Worm (Caenorhabditis elegans): Measurements from ENCODE around the gene Y57G11C.3.

The Y57G11C.3 gene

DNA sequence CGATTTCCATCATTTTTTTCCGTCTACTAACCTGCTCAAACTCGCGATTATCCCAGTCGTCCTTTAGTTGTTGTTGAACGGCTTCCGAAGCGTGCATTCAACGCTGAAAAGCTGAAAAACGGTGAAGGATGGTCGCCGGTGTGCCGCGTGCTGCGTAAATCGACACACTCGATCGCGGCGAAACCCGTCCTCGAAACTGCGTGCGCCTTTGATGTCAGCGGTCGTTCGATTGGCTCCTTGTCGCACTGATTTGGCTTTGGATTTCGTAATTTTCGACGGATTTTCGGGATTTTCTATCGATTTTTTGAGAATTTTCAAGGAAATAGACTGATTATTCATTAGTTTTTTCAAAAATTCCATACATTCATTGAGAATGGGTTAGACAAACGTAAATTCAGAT is 29.4 kb downstream of the Y57G11C.3 start, which contains the start of the genes Y57G11C.1147 and nuo-3:
Gene Y57G11C.1147, minus strand, starts transcription at position 161 of the 400 bp plus-strand sequence.
Gene nuo-3, minus strand, starts transcription at position 191 of the 400 bp plus-strand sequence.
- TF ChIP-seq dao-5 (tag; optimal IDR thresholded peaks at IDR 0.05) (no peak), him-1 (tag; optimal IDR thresholded peaks at IDR 0.05) (no peak), W03F9.2 (tag; optimal IDR thresholded peaks at IDR 0.05) (no peak)

DNA sequence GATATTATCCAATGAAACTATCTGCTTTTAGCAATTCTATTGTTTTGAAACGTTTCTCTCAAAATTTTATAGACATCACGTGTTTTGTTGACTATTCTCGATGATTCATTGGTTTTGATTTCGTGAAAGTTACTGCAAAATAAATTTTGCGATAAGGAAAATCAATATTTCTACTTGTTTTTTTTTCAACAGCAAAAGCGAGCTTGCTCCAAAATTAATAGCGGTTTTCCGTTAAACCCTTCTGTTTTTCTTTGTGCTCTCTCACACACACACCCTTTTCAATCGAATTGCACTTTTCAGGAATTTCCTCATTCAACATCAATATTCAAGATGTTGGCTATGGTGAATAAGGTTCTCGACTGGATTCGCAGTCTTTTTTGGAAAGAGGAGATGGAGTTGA is 29.8 kb downstream of the Y57G11C.3 start, which contains the start of gene arl-8:
Gene arl-8, plus strand, starts transcription at position 301 of the 400 bp plus-strand sequence.
- TF ChIP-seq W03F9.2 (tag; optimal IDR thresholded peaks at IDR 0.05) (no peak), dao-5 (tag; optimal IDR thresholded peaks at IDR 0.05) (no peak), him-1 (tag; optimal IDR thresholded peaks at IDR 0.05) (no peak)

DNA sequence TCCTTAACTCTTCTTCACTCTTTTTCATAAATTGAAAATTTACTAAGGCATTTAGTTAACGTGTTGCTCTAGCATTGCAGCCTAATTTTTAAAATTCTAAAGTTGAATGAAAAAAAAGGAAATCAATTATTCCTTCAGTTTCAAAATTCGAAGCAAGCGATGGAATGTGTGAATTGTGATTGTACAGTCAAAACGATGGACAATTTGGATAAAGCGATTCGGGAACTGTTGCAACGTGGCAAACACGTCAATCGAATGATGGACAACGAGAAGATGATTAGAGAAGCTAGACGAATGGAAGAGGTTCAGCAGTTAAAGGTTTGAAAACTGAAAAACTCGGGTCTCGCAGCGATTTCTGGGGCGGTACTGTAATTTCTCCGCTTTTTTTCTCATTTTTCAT is 31.2 kb downstream of the Y57G11C.3 start, which contains the start of gene Y57G11C.14:
Gene Y57G11C.14, plus strand, starts transcription at position 126 of the 400 bp plus-strand sequence.
- TF ChIP-seq dao-5 (tag; optimal IDR thresholded peaks at IDR 0.05) (no peak), him-1 (tag; optimal IDR thresholded peaks at IDR 0.05) (no peak), W03F9.2 (tag; optimal IDR thresholded peaks at IDR 0.05) (no peak)

DNA sequence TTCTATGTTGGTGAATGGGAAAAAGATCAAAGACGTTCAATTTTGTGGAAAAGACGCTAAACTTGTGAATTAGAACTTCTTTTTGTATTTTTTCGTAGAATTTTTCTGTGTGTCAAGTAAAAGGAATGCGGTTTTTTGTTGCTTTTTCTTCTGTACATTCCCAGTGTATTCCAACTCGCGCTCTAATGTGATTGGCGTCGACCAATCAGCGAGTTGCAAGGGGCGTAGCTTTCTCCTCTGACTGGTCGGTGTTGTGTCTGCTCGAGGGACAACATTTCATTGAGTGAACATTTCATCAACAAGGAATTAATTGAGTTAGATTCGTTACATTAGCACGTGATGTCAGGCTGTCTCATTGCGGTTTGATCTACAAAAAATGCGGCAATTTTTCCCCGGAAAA is 32.9 kb downstream of the Y57G11C.3 start:
- TF ChIP-seq W03F9.2 (tag; optimal IDR thresholded peaks at IDR 0.05) = no peak
- TF ChIP-seq dao-5 (tag; optimal IDR thresholded peaks at IDR 0.05) = no peak
- TF ChIP-seq him-1 (tag; optimal IDR thresholded peaks at IDR 0.05) = no peak

DNA sequence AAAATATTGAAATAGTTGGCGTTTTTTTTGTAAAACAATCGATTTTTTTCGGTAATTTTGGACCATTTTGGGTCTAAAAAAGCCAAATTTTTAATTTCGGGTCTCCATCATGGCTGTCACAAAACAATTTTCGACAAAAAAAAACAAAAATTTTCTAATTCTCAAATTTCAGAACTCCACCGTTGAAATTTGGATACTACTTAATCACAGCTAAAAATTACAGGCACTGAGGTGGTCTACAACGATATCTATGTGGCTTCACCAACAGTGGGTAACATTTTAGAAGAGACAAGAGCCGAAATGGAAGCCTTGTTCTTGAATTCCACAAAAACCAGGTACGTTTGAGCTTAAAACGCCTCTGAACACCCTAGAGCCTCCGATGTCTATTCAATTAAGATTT is 34.3 kb downstream of the Y57G11C.3 start, which contains the start of gene Y57G11C.1142:
Gene Y57G11C.1142, plus strand, starts transcription at position 301 of the 400 bp plus-strand sequence.
- no peak for TF ChIP-seq dao-5 (tag; optimal IDR thresholded peaks at IDR 0.05)
- TF ChIP-seq him-1 (tag; optimal IDR thresholded peaks at IDR 0.05) = no peak
- no peak for TF ChIP-seq W03F9.2 (tag; optimal IDR thresholded peaks at IDR 0.05)

DNA sequence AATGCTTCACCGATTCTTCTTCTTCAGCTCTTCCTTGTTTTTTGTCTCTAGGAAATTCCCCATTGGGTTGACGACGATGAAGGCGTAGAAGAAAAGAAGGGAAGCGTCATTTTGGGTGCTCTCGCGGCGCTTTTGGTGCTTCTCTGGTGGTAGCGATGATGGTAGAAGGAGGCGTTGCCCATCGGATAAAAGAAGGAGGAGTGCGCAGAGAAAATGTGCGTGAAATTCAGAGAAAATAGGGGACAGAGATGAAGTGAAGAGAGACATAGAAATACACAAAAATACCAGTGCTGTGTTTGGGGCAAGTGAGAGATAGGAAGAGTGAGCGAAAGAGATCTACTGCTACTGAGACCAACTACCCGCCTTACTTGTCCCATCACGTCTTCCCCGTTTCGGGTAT is 38.9 kb downstream of the Y57G11C.3 start, which contains the start of gene oig-5:
Gene oig-5, plus strand, starts transcription at position 301 of the 400 bp plus-strand sequence.
- TF ChIP-seq him-1 (tag; optimal IDR thresholded peaks at IDR 0.05) (no peak), W03F9.2 (tag; optimal IDR thresholded peaks at IDR 0.05) (no peak), dao-5 (tag; optimal IDR thresholded peaks at IDR 0.05) (no peak)

DNA sequence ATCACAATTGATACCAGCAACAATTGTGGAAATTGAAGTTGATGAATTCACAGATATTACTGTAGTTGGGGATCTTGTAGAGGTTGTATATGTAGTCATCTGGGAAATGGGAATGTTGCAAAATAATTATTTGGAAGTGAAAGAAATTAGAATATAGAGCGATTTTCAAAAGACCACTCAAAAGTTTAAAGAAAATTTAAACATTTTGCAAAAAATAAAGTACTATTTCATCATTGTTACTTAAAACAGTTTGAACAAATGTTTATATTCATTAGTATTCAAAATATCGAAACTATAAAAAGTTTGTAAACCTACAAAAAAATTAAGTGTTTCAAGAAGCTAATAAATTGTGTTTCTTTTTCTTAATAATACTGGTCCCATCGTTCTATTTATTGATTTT is 48.3 kb downstream of the Y57G11C.3 start, which contains the start of gene Y57G11C.46:
Gene Y57G11C.46, minus strand, starts transcription at position 101 of the 400 bp plus-strand sequence.
- no peak for TF ChIP-seq W03F9.2 (tag; optimal IDR thresholded peaks at IDR 0.05)
